Worm (Caenorhabditis elegans): ENCODE measurements around the gene nspb-1.

DNA sequence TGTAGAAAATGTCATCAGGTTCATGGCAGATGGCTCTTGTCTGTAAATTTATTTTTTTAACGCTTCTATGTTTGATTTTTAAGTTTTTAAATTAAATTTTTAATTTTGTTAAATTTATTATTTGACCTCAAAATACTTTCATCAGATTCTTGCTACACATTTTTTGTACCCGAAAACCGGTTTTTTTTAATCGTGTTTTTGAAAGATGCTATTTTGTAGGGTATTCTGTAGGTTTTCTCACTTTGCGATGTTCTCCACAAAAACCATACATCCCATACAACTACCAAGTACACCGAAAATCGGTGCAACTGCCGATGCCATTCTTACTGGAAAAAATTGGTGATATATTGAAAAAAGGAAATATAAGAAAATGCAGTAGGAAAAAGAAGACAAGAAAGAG is 15.0 kb upstream of the nspb-1 start, which contains the start of gene nstp-2:
- no peak for TF ChIP-seq ceh-43 (GFP tag; optimal IDR thresholded peaks at IDR 0.05)
- TF ChIP-seq blmp-1 (tag; optimal IDR thresholded peaks at IDR 0.05) = no peak
- TF ChIP-seq elt-3 (tag; optimal IDR thresholded peaks at IDR 0.05) = no peak
- no peak for TF ChIP-seq ces-1 (GFP tag; optimal IDR thresholded peaks at IDR 0.05)
- no peak for TF ChIP-seq lin-13 (tag; optimal IDR thresholded peaks at IDR 0.05)
- no peak for TF ChIP-seq nhr-12 (tag; optimal IDR thresholded peaks at IDR 0.05)
- no peak for TF ChIP-seq snpc-4 (tag; optimal IDR thresholded peaks at IDR 0.05)
- TF ChIP-seq nhr-28 (tag; optimal IDR thresholded peaks at IDR 0.05) = no peak

Measured in whole organism, mixed stage, embryonic.